Fruit fly (Drosophila melanogaster) whole organism, embryonic: ENCODE results near the gene neur.

ENCODE experiments used
- CG3995 ChIP-seq: fragments of 200-800 bp; sonication (Bioruptor generic); optimal IDR thresholded peaks from 3 replicates; lab custom pipeline; 2016; ENCODE audit warnings: missing biosample characterization, missing genetic modification characterization
- CG5180 ChIP-seq: fragments of 200-800 bp; sonication (Bioruptor generic); optimal IDR thresholded peaks from 3 replicates; lab custom pipeline; 2017; ENCODE audit warnings: missing biosample characterization, missing genetic modification characterization, mild to moderate bottlenecking, moderate library complexity, missing genetic modification reagents
- D19B ChIP-seq: fragments of 200-800 bp; sonication (Bioruptor generic); optimal IDR thresholded peaks from 2 replicates; lab custom pipeline; 2017; ENCODE audit warnings: missing biosample characterization, mild to moderate bottlenecking, missing genetic modification characterization
- Nf-YB ChIP-seq: fragments of 200-800 bp; sonication (Bioruptor generic); optimal IDR thresholded peaks from 3 replicates; lab custom pipeline; 2019; ENCODE audit warnings: missing biosample characterization, mild to moderate bottlenecking, missing genetic modification characterization, moderate library complexity
- toy ChIP-seq: fragments of 200-800 bp; sonication (Bioruptor generic); IDR thresholded peaks from 2 replicates; pipeline ENCODE4 v1.3.6; 2022; ENCODE audit warnings: missing biosample characterization, missing genetic modification characterization

dm6 chr3R:9043610-9044009, 4.3 kb upstream of the neur start:
- TF ChIP-seq CG5180 (GFP tag; lab: Kevin White, UChicago) (no peak), Nf-YB (GFP tag; lab: Kevin White, UChicago) (no peak), CG3995 (GFP tag; lab: Kevin White, UChicago) (no peak), D19B (GFP tag; lab: Kevin White, UChicago) (no peak), toy (no peak)
